Worm (Caenorhabditis elegans): ENCODE data around the gene kin-21.
A peak's percentile ranks its signal among the peaks of the same experiment; 100 is the strongest.

The kin-21 gene

ce11 chrIV:9850931-9851330 lies 18.2 kb downstream of the kin-21 start, which contains the start of gene ssp-10:
TSS of gene ssp-10 (minus strand) at chrIV:9851031.
- TF ChIP-seq him-1 (tag; optimal IDR thresholded peaks at IDR 0.05): no peak
- no peak for TF ChIP-seq W03F9.2 (tag; optimal IDR thresholded peaks at IDR 0.05)
- no peak for TF ChIP-seq dao-5 (tag; optimal IDR thresholded peaks at IDR 0.05)

ce11 chrIV:9852250-9852649 lies 19.6 kb downstream of the kin-21 start, which contains the start of gene ssq-1:
TSS of gene ssq-1 (plus strand) at chrIV:9852550.
- TF ChIP-seq dao-5 (tag; optimal IDR thresholded peaks at IDR 0.05): no peak
- TF ChIP-seq W03F9.2 (tag; optimal IDR thresholded peaks at IDR 0.05): no peak
- no peak for TF ChIP-seq him-1 (tag; optimal IDR thresholded peaks at IDR 0.05)

- TF ChIP-seq W03F9.2 (tag; optimal IDR thresholded peaks at IDR 0.05) (no peak), dao-5 (tag; optimal IDR thresholded peaks at IDR 0.05) (no peak), him-1 (tag; optimal IDR thresholded peaks at IDR 0.05) (no peak)
Measured at ce11 chrIV:9852818-9853466, 20.3 kb downstream of the kin-21 start.

- TF ChIP-seq W03F9.2 (tag; optimal IDR thresholded peaks at IDR 0.05) (no peak), him-1 (tag; optimal IDR thresholded peaks at IDR 0.05) (no peak)
Measured at ce11 chrIV:9854952-9855351, 22.3 kb downstream of the kin-21 start.

ce11 chrIV:9855712-9856111 lies 23.0 kb downstream of the kin-21 start, which contains the start of gene K07F5.12:
TSS of gene K07F5.12 (plus strand) at chrIV:9856012.
- TF ChIP-seq dao-5 (tag; optimal IDR thresholded peaks at IDR 0.05): no peak
- TF ChIP-seq W03F9.2 (tag; optimal IDR thresholded peaks at IDR 0.05): no peak
- TF ChIP-seq him-1 (tag; optimal IDR thresholded peaks at IDR 0.05): no peak

- TF ChIP-seq W03F9.2 (tag; optimal IDR thresholded peaks at IDR 0.05) (peak; percentile 75), him-1 (tag; optimal IDR thresholded peaks at IDR 0.05) (no peak), dao-5 (tag; optimal IDR thresholded peaks at IDR 0.05) (no peak)
Measured at ce11 chrIV:9857952-9858488, 25.3 kb downstream of the kin-21 start, which contains the start of gene npp-1. TSS of gene npp-1 (plus strand) at chrIV:9858488.

- TF ChIP-seq him-1 (tag; optimal IDR thresholded peaks at IDR 0.05) (no peak), W03F9.2 (tag; optimal IDR thresholded peaks at IDR 0.05) (no peak), dao-5 (tag; optimal IDR thresholded peaks at IDR 0.05) (no peak)
Measured at ce11 chrIV:9858970-9859369, 26.3 kb downstream of the kin-21 start.

- TF ChIP-seq him-1 (tag; optimal IDR thresholded peaks at IDR 0.05) (no peak), W03F9.2 (tag; optimal IDR thresholded peaks at IDR 0.05) (no peak), dao-5 (tag; optimal IDR thresholded peaks at IDR 0.05) (no peak)
Measured at ce11 chrIV:9861921-9862320, 29.2 kb downstream of the kin-21 start, which contains the start of gene K07F5.14. TSS of gene K07F5.14 (plus strand) at chrIV:9862221.

ce11 chrIV:9863817-9864216 lies 31.1 kb downstream of the kin-21 start, which contains the start of gene K07F5.16:
TSS of gene K07F5.16 (plus strand) at chrIV:9864117.
- TF ChIP-seq dao-5 (tag; optimal IDR thresholded peaks at IDR 0.05) (no peak), him-1 (tag; optimal IDR thresholded peaks at IDR 0.05) (no peak)

- TF ChIP-seq dao-5 (tag; optimal IDR thresholded peaks at IDR 0.05) (no peak), W03F9.2 (tag; optimal IDR thresholded peaks at IDR 0.05) (no peak), him-1 (tag; optimal IDR thresholded peaks at IDR 0.05) (no peak)
Measured at ce11 chrIV:9864778-9865177, 32.1 kb downstream of the kin-21 start, which contains the start of the genes K07F5.15 and K07F5.22. TSS of gene K07F5.15 (plus strand) at chrIV:9865078. TSS of gene K07F5.22 (plus strand) at chrIV:9865078.

- no peak for TF ChIP-seq W03F9.2 (tag; optimal IDR thresholded peaks at IDR 0.05)
Measured at ce11 chrIV:9866865-9867264, 34.2 kb downstream of the kin-21 start.

- no peak for TF ChIP-seq W03F9.2 (tag; optimal IDR thresholded peaks at IDR 0.05)
Measured at ce11 chrIV:9867915-9868314, 35.2 kb downstream of the kin-21 start.

- no peak for TF ChIP-seq him-1 (tag; optimal IDR thresholded peaks at IDR 0.05)
- TF ChIP-seq W03F9.2 (tag; optimal IDR thresholded peaks at IDR 0.05): no peak
- no peak for TF ChIP-seq dao-5 (tag; optimal IDR thresholded peaks at IDR 0.05)
Measured at ce11 chrIV:9869344-9869743, 36.7 kb downstream of the kin-21 start.

- no peak for TF ChIP-seq W03F9.2 (tag; optimal IDR thresholded peaks at IDR 0.05)
- no peak for TF ChIP-seq dao-5 (tag; optimal IDR thresholded peaks at IDR 0.05)
- TF ChIP-seq him-1 (tag; optimal IDR thresholded peaks at IDR 0.05): no peak
Measured at ce11 chrIV:9872210-9872609, 39.5 kb downstream of the kin-21 start.

- no peak for TF ChIP-seq him-1 (tag; optimal IDR thresholded peaks at IDR 0.05)
- TF ChIP-seq W03F9.2 (tag; optimal IDR thresholded peaks at IDR 0.05): no peak
- TF ChIP-seq dao-5 (tag; optimal IDR thresholded peaks at IDR 0.05): no peak
Measured at ce11 chrIV:9872786-9873185, 40.1 kb downstream of the kin-21 start.
